Worm (Caenorhabditis elegans): ENCODE results near the gene srsx-14.

Gene srsx-14

ce11 chrIV:5587964-5588860 lies 38.7 kb downstream of the srsx-14 start:
- TF ChIP-seq pha-4 (tag; optimal IDR thresholded peaks at IDR 0.05) (peak; percentile 91), ama-1 (optimal IDR thresholded peaks at IDR 0.05) (no peak), mml-1 (tag; optimal IDR thresholded peaks at IDR 0.05) (no peak)

ce11 chrIV:5586320-5586720 lies 40.6 kb downstream of the srsx-14 start:
- TF ChIP-seq zag-1 (tag; optimal IDR thresholded peaks at IDR 0.05) (no peak), nfya-1 (tag; optimal IDR thresholded peaks at IDR 0.05; ENCODE audit: insufficient read depth) (peak; percentile 3), fkh-10 (GFP tag; optimal IDR thresholded peaks at IDR 0.05) (no peak), pha-4 (tag; optimal IDR thresholded peaks at IDR 0.05) (peak; percentile 66)

- TF ChIP-seq nhr-28 (tag; optimal IDR thresholded peaks at IDR 0.05) (no peak), lin-15B (tag; optimal IDR thresholded peaks at IDR 0.05) (no peak), nhr-23 (tag; optimal IDR thresholded peaks at IDR 0.05) (no peak), jun-1 (tag; optimal IDR thresholded peaks at IDR 0.05) (no peak), elt-3 (tag; optimal IDR thresholded peaks at IDR 0.05) (no peak), sea-2 (GFP tag; optimal IDR thresholded peaks at IDR 0.05) (no peak), nhr-12 (tag; optimal IDR thresholded peaks at IDR 0.05) (no peak), nhr-237 (tag; optimal IDR thresholded peaks at IDR 0.05) (no peak)
Measured at ce11 chrIV:5584384-5584783, 42.6 kb downstream of the srsx-14 start, which contains the start of gene fkh-7. Gene fkh-7, plus strand, starts transcription at chrIV:5584684.

- TF ChIP-seq pqm-1 (tag; optimal IDR thresholded peaks at IDR 0.05) (no peak), nhr-25 (tag; optimal IDR thresholded peaks at IDR 0.05) (no peak), egl-5 (tag; optimal IDR thresholded peaks at IDR 0.05) (no peak), aly-2 (tag; optimal IDR thresholded peaks at IDR 0.05) (no peak), nhr-76 (tag; optimal IDR thresholded peaks at IDR 0.05) (no peak), unc-62 (GFP tag; optimal IDR thresholded peaks at IDR 0.05) (no peak), fkh-2 (tag; optimal IDR thresholded peaks at IDR 0.05) (no peak), nhr-11 (tag; optimal IDR thresholded peaks at IDR 0.05) (no peak), eor-1 (tag; optimal IDR thresholded peaks at IDR 0.05) (no peak), lin-39 (tag; optimal IDR thresholded peaks at IDR 0.05) (no peak), ZK546.5 (tag; optimal IDR thresholded peaks at IDR 0.05) (no peak), ztf-11 (tag; optimal IDR thresholded peaks at IDR 0.05) (no peak), nhr-43 (tag; optimal IDR thresholded peaks at IDR 0.05; ENCODE audit: poor library complexity, severe bottlenecking) (no peak)
Measured at ce11 chrIV:5583184-5583583, 43.8 kb downstream of the srsx-14 start.

ce11 chrIV:5582760-5583159 lies 44.2 kb downstream of the srsx-14 start:
- TF ChIP-seq nfya-1 (tag; optimal IDR thresholded peaks at IDR 0.05; ENCODE audit: insufficient read depth) (peak; percentile 96), snpc-4 (tag; optimal IDR thresholded peaks at IDR 0.05) (no peak)

- TF ChIP-seq hmg-11 (tag; optimal IDR thresholded peaks at IDR 0.05) (peak; percentile 74), elt-3 (tag; optimal IDR thresholded peaks at IDR 0.05) (no peak), lin-15B (tag; optimal IDR thresholded peaks at IDR 0.05) (peak; percentile 13), ztf-11 (tag; optimal IDR thresholded peaks at IDR 0.05) (no peak), ama-1 (optimal IDR thresholded peaks at IDR 0.05) (no peak), unc-39 (tag; optimal IDR thresholded peaks at IDR 0.05) (no peak), zag-1 (tag; optimal IDR thresholded peaks at IDR 0.05) (no peak), sea-2 (GFP tag; optimal IDR thresholded peaks at IDR 0.05) (no peak), eor-1 (tag; optimal IDR thresholded peaks at IDR 0.05) (no peak), lin-39 (tag; optimal IDR thresholded peaks at IDR 0.05) (peak; percentile 35), ceh-82 (tag; optimal IDR thresholded peaks at IDR 0.05) (no peak), nhr-77 (tag; optimal IDR thresholded peaks at IDR 0.05) (no peak), elt-1 (tag; optimal IDR thresholded peaks at IDR 0.05) (peak; percentile 3), elt-2 (tag; optimal IDR thresholded peaks at IDR 0.05) (peak; percentile 43), pha-4 (tag; optimal IDR thresholded peaks at IDR 0.05) (peak; percentile 19), jun-1 (tag; optimal IDR thresholded peaks at IDR 0.05) (peak; percentile 38), ztf-4 (tag; optimal IDR thresholded peaks at IDR 0.05) (no peak), ceh-9 (tag; optimal IDR thresholded peaks at IDR 0.05) (no peak), nfya-1 (tag; optimal IDR thresholded peaks at IDR 0.05; ENCODE audit: insufficient read depth) (peak; percentile 77), nhr-43 (tag; optimal IDR thresholded peaks at IDR 0.05; ENCODE audit: poor library complexity, severe bottlenecking) (peak; percentile 6), pqm-1 (tag; optimal IDR thresholded peaks at IDR 0.05) (peak; percentile 78), R02D3.7 (tag; optimal IDR thresholded peaks at IDR 0.05) (no peak)
Measured at ce11 chrIV:5582267-5582666, 44.7 kb downstream of the srsx-14 start.
